Fruit fly (Drosophila melanogaster) whole organism, pupa: ENCODE data around the gene fwe.

ENCODE experiments used
- CG10348 ChIP-seq: fragments of 200-800 bp; sonication (Bioruptor generic); IDR thresholded peaks from 2 replicates; pipeline ENCODE4 v1.3.6; 2022; ENCODE audit warnings: missing biosample characterization, missing genetic modification characterization
- CG13204 ChIP-seq: fragments of 200-800 bp; sonication (Bioruptor generic); optimal IDR thresholded peaks from 2 replicates; lab custom pipeline; 2018; ENCODE audit warnings: missing biosample characterization, mild to moderate bottlenecking, missing genetic modification characterization, moderate library complexity
- CG14655 ChIP-seq: fragments of 200-800 bp; sonication (Bioruptor generic); optimal IDR thresholded peaks from 3 replicates; lab custom pipeline; 2017; ENCODE audit warnings: mild to moderate bottlenecking, missing biosample characterization, missing genetic modification reagents, missing genetic modification characterization
- CG15710 ChIP-seq: fragments of 200-800 bp; sonication (Bioruptor generic); optimal IDR thresholded peaks from 2 replicates; lab custom pipeline; 2018; ENCODE audit warnings: missing biosample characterization, mild to moderate bottlenecking, missing genetic modification characterization, moderate library complexity
- CG17806 ChIP-seq: fragments of 200-800 bp; sonication (Bioruptor generic); optimal IDR thresholded peaks from 2 replicates; lab custom pipeline; 2018; ENCODE audit warnings: missing biosample characterization, mild to moderate bottlenecking, missing genetic modification characterization, moderate library complexity
- CG32121 ChIP-seq: fragments of 200-800 bp; sonication (Bioruptor generic); IDR thresholded peaks from 2 replicates; pipeline ENCODE4 v1.3.6; 2022; ENCODE audit warnings: missing biosample characterization, missing genetic modification characterization
- CG34367 ChIP-seq: fragments of 200-800 bp; sonication (Bioruptor generic); optimal IDR thresholded peaks from 2 replicates; lab custom pipeline; 2018; ENCODE audit warnings: missing biosample characterization, mild to moderate bottlenecking, missing genetic modification characterization
- CG4496 ChIP-seq: fragments of 200-800 bp; sonication (Bioruptor generic); IDR thresholded peaks from 3 replicates; pipeline ENCODE4 v1.3.6; 2022; ENCODE audit warnings: missing biosample characterization, missing genetic modification characterization
- CG8301 ChIP-seq: fragments of 200-800 bp; sonication (Bioruptor generic); optimal IDR thresholded peaks from 2 replicates; lab custom pipeline; 2018; ENCODE audit warnings: missing biosample characterization, mild to moderate bottlenecking, missing genetic modification characterization
- Ets98B ChIP-seq: fragments of 200-800 bp; sonication (Bioruptor generic); IDR thresholded peaks from 2 replicates; pipeline ENCODE4 v1.3.6; 2022; ENCODE audit warnings: missing biosample characterization, missing genetic modification characterization
- Pif1A ChIP-seq: fragments of 200-800 bp; sonication (Bioruptor generic); optimal IDR thresholded peaks from 3 replicates; lab custom pipeline; 2016; ENCODE audit warnings: missing biosample characterization, missing genetic modification characterization
- Pif1B ChIP-seq: fragments of 200-800 bp; sonication (Bioruptor generic); optimal IDR thresholded peaks from 3 replicates; lab custom pipeline; 2016; ENCODE audit warnings: missing biosample characterization, missing genetic modification characterization
- rn ChIP-seq: fragments of 200-800 bp; sonication (Bioruptor generic); IDR thresholded peaks from 2 replicates; pipeline ENCODE4 v1.3.6; 2022; ENCODE audit warnings: missing biosample characterization, missing genetic modification characterization

DNA sequence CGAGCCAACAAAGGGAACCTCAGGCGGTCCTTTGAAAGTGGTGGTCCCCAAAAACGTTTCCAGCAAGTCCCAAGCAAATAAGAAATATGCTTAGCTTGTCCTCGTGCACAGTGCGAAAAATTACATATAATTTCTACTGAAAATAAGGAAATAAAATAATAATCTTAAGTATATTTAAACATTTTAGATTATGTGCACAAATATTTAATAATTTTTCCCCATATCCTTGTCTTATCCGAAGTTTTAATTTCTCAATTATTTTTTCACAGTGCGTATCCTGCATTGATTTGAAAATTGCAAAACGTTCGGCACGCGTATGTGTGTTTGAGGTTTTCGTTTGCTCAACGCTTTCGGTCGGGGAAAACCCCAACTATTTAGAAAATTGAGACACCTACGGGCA is 44.6 kb downstream of the fwe start:
- TF ChIP-seq CG34367 (tag; lab: Kevin White, UChicago) (no peak), Ets98B (no peak), Pif1B (GFP tag; lab: Kevin White, UChicago) (no peak), CG8301 (tag; lab: Kevin White, UChicago) (no peak), Pif1A (GFP tag; lab: Kevin White, UChicago) (no peak), CG15710 (tag; lab: Kevin White, UChicago) (no peak), CG14655 (no peak), CG13204 (GFP tag; lab: Kevin White, UChicago) (no peak), rn (no peak), CG32121 (GFP tag; lab: Robert Waterston, UW) (no peak), CG17806 (tag; lab: Kevin White, UChicago) (no peak), CG4496 (GFP tag; lab: Robert Waterston, UW) (no peak), CG10348 (GFP tag; lab: Robert Waterston, UW) (no peak)
